Worm (Caenorhabditis elegans) whole organism, L4 larva: ENCODE results near the gene srab-23.

ENCODE experiments used
- F49E8.2 ChIP-seq: sonication (generic microtip); optimal IDR thresholded peaks from 2 replicates; lab custom pipeline; 2016; ENCODE audit warnings: missing compliant biosample characterization, mild to moderate bottlenecking, missing genetic modification characterization, borderline replicate concordance
- R02D3.7 ChIP-seq: fragments of 150-350 bp; sonication (generic microtip); optimal IDR thresholded peaks from 3 replicates; lab custom pipeline; 2014; ENCODE audit warnings: missing biosample characterization, missing genetic modification characterization
- T20F7.1 ChIP-seq: fragments of 200-800 bp; sonication (Bioruptor generic); optimal IDR thresholded peaks from 2 replicates; lab custom pipeline; 2018; ENCODE audit warnings: mild to moderate bottlenecking, missing genetic modification characterization, missing compliant biosample characterization
- aha-1 ChIP-seq: fragments of 150-350 bp; peaks from one replicate; lab custom pipeline; 2014; ENCODE audit warnings: missing biosample characterization, missing genetic modification characterization
- ama-1 ChIP-seq: fragments of 150-350 bp; optimal IDR thresholded peaks from 2 replicates; lab custom pipeline; 2014; ENCODE audit warnings: inconsistent platforms, mixed read lengths
- ctbp-1 ChIP-seq: fragments of 200-800 bp; sonication (Bioruptor generic); IDR thresholded peaks from 2 replicates; pipeline ENCODE4 v1.3.6; 2022; ENCODE audit warnings: missing genetic modification reagents, missing genetic modification characterization, missing compliant biosample characterization
- daf-16 ChIP-seq, 3 experiments: sonication (generic microtip); optimal IDR thresholded peaks; 2 replicates each; lab custom pipeline; 2016 to 2017; ENCODE audit warnings: missing genetic modification characterization in 3 of 3, missing genetic modification reagents in 3 of 3, mild to moderate bottlenecking in 2 of 3, missing compliant biosample characterization in 2 of 3, missing biosample characterization in 1 of 3, moderate library complexity in 1 of 3
- dmd-6 ChIP-seq: fragments of 200-800 bp; sonication (Bioruptor generic); IDR thresholded peaks from 2 replicates; pipeline ENCODE4 v1.3.6; 2022; ENCODE audit warnings: missing genetic modification reagents, missing genetic modification characterization, missing compliant biosample characterization
- dmd-8 ChIP-seq: fragments of 200-800 bp; sonication (Bioruptor generic); IDR thresholded peaks from 2 replicates; pipeline ENCODE4 v1.3.6; 2022; ENCODE audit warnings: missing genetic modification characterization, missing compliant biosample characterization
- dve-1 ChIP-seq: sonication (generic microtip); optimal IDR thresholded peaks from 2 replicates; lab custom pipeline; 2017; ENCODE audit warnings: antibody characterized with exemption, mild to moderate bottlenecking, missing genetic modification characterization, missing compliant biosample characterization; ENCODE audit not compliant: insufficient read depth
- egl-27 ChIP-seq: sonication (generic microtip); optimal IDR thresholded peaks from 3 replicates; lab custom pipeline; 2017; ENCODE audit warnings: missing biosample characterization, missing genetic modification reagents, missing genetic modification characterization
- egl-43 ChIP-seq: fragments of 200-800 bp; sonication (Bioruptor generic); IDR thresholded peaks from 2 replicates; pipeline ENCODE4 v1.3.6; 2022; ENCODE audit warnings: missing genetic modification reagents, missing genetic modification characterization, missing compliant biosample characterization
- gei-8 ChIP-seq: fragments of 200-800 bp; sonication (Bioruptor generic); optimal IDR thresholded peaks from 2 replicates; lab custom pipeline; 2018; ENCODE audit warnings: mild to moderate bottlenecking, missing genetic modification characterization, missing compliant biosample characterization
- hif-1 ChIP-seq, 2 experiments: sonication (generic microtip); optimal IDR thresholded peaks; 2 replicates each; lab custom pipeline; 2016 to 2017; ENCODE audit warnings: missing compliant biosample characterization in 2 of 2, missing genetic modification characterization in 2 of 2, missing genetic modification reagents in 2 of 2, missing genotype in 2 of 2, mild to moderate bottlenecking in 1 of 2
- hlh-11 ChIP-seq: fragments of 200-800 bp; sonication (Bioruptor generic); optimal IDR thresholded peaks from 2 replicates; lab custom pipeline; 2018; ENCODE audit warnings: mild to moderate bottlenecking, missing genetic modification characterization, missing compliant biosample characterization
- hlh-30 ChIP-seq: sonication (generic microtip); optimal IDR thresholded peaks from 2 replicates; lab custom pipeline; 2017; ENCODE audit warnings: antibody characterized with exemption, mild to moderate bottlenecking, missing genetic modification characterization, missing compliant biosample characterization; ENCODE audit not compliant: insufficient read depth
- lin-1 ChIP-seq: fragments of 200-800 bp; sonication (Bioruptor generic); IDR thresholded peaks from 2 replicates; pipeline ENCODE4 v1.3.6; 2022; ENCODE audit warnings: missing genetic modification reagents, missing genetic modification characterization, missing compliant biosample characterization
- lin-15B ChIP-seq: fragments of 150-350 bp; sonication (generic microtip); optimal IDR thresholded peaks from 3 replicates; lab custom pipeline; 2014; ENCODE audit warnings: missing biosample characterization, missing genetic modification characterization
- lir-3 ChIP-seq: sonication (generic microtip); optimal IDR thresholded peaks from 2 replicates; lab custom pipeline; 2016; ENCODE audit warnings: mild to moderate bottlenecking, missing genetic modification characterization, missing compliant biosample characterization
- madf-9 ChIP-seq: fragments of 200-800 bp; sonication (Bioruptor generic); conservative IDR thresholded peaks from 2 replicates; pipeline ENCODE4 v1.3.6; 2022; ENCODE audit warnings: missing genetic modification reagents, missing genetic modification characterization, missing compliant biosample characterization
- mdt-29 ChIP-seq: fragments of 200-800 bp; sonication (Bioruptor generic); IDR thresholded peaks from 2 replicates; pipeline ENCODE4 v1.3.6; 2022; ENCODE audit warnings: missing genetic modification reagents, missing genetic modification characterization, missing compliant biosample characterization
- nhr-10 ChIP-seq: fragments of 150-350 bp; optimal IDR thresholded peaks from 2 replicates; lab custom pipeline; 2014; ENCODE audit warnings: missing biosample characterization, missing genetic modification characterization
- nhr-25 ChIP-seq: sonication (generic microtip); optimal IDR thresholded peaks from 2 replicates; lab custom pipeline; 2017; ENCODE audit warnings: missing genetic modification characterization, mild to moderate bottlenecking, missing compliant biosample characterization, antibody characterized with exemption, moderate library complexity, borderline replicate concordance; ENCODE audit not compliant: insufficient read depth
- nhr-28 ChIP-seq: fragments of 150-350 bp; optimal IDR thresholded peaks from 2 replicates; lab custom pipeline; 2014; ENCODE audit warnings: missing biosample characterization, missing genetic modification characterization
- nhr-41 ChIP-seq: fragments of 200-800 bp; sonication (Bioruptor generic); IDR thresholded peaks from 2 replicates; pipeline ENCODE4 v1.3.6; 2022; ENCODE audit warnings: missing genetic modification reagents, missing genetic modification characterization, missing compliant biosample characterization
- nhr-77 ChIP-seq: fragments of 150-350 bp; optimal IDR thresholded peaks from 2 replicates; lab custom pipeline; 2014; ENCODE audit warnings: missing biosample characterization, missing genetic modification characterization
- php-3 ChIP-seq: fragments of 200-800 bp; sonication (Bioruptor generic); IDR thresholded peaks from 2 replicates; pipeline ENCODE4 v1.3.6; 2022; ENCODE audit warnings: missing genetic modification reagents, missing genetic modification characterization, missing compliant biosample characterization
- pqm-1 ChIP-seq: sonication (generic microtip); optimal IDR thresholded peaks from 2 replicates; lab custom pipeline; 2017; ENCODE audit warnings: missing biosample characterization, missing genetic modification characterization
- rbr-2 ChIP-seq: sonication (generic microtip); optimal IDR thresholded peaks from 2 replicates; lab custom pipeline; 2016; ENCODE audit warnings: missing genotype, missing genetic modification characterization, missing compliant biosample characterization
- saeg-2 ChIP-seq: fragments of 200-800 bp; sonication (Bioruptor generic); IDR thresholded peaks from 2 replicates; pipeline ENCODE4 v1.3.6; 2022; ENCODE audit warnings: missing genetic modification reagents, missing genetic modification characterization, missing compliant biosample characterization
- sdz-12 ChIP-seq: fragments of 200-800 bp; sonication (Bioruptor generic); optimal IDR thresholded peaks from 2 replicates; lab custom pipeline; 2018; ENCODE audit warnings: mild to moderate bottlenecking, missing genetic modification characterization, missing compliant biosample characterization
- set-16 ChIP-seq: fragments of 200-800 bp; sonication (Bioruptor generic); IDR thresholded peaks from 2 replicates; pipeline ENCODE4 v1.3.6; 2022; ENCODE audit warnings: missing genetic modification reagents, missing genetic modification characterization, missing compliant biosample characterization
- spr-1 ChIP-seq: sonication (generic microtip); optimal IDR thresholded peaks from 2 replicates; lab custom pipeline; 2016; ENCODE audit warnings: mild to moderate bottlenecking, missing genetic modification characterization, missing compliant biosample characterization
- tag-97 ChIP-seq: fragments of 200-800 bp; sonication (Bioruptor generic); IDR thresholded peaks from 2 replicates; pipeline ENCODE4 v1.3.6; 2022; ENCODE audit warnings: missing genetic modification characterization, missing compliant biosample characterization
- unc-62 ChIP-seq, 3 experiments: fragments of 150-350 bp in 1 of 3; sonication (generic microtip); optimal IDR thresholded peaks in 2 of 3; peaks in 1 of 3; 1 replicate in 1 of 3; 2 replicates in 2 of 3; lab custom pipeline; 2014 to 2017; ENCODE audit warnings: missing biosample characterization in 3 of 3, missing genetic modification characterization in 3 of 3, missing genetic modification reagents in 3 of 3, missing genotype in 1 of 3
- zfp-3 ChIP-seq: fragments of 200-800 bp; sonication (Bioruptor generic); conservative IDR thresholded peaks from 2 replicates; pipeline ENCODE4 v1.3.6; 2022; ENCODE audit warnings: missing genetic modification reagents, missing genetic modification characterization, missing compliant biosample characterization
- zip-2 ChIP-seq: fragments of 150-350 bp; optimal IDR thresholded peaks from 2 replicates; lab custom pipeline; 2014; ENCODE audit warnings: missing biosample characterization, missing genetic modification characterization
- ztf-7 ChIP-seq: fragments of 150-350 bp; optimal IDR thresholded peaks from 2 replicates; lab custom pipeline; 2014; ENCODE audit warnings: missing biosample characterization, missing genetic modification characterization

srab-23 gene

DNA sequence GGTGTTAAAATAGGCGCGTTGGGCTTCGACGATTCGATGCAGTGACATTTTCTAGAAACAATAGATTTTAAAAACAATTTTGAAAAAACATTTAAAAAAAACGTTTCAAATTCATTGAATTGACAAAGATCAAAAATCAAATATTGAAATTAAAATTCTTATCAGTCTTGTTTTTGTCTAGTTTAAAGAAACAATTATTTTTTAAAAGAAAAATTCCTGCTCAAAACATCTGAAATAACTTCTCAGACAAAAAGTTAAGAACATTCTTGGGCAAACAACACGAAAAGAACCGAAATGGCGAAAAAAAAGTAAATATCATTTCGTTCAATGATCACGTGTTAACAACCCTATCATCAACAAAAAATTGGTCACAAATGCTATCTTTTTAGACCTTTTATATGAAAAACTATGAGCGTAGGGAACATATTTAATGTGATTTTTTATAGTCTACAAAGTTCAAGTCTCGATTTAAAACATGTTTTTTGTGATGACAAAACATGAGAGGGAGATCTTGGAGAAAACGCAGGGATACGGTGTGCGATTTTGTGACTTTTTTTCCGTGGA is 35.8 kb downstream of the srab-23 start, which contains the start of gene alh-5:
Gene alh-5 (minus strand): TSS at position 51 of the 564 bp plus-strand sequence.
- TF ChIP-seq gei-8 (GFP tag; lab: Kevin White, UChicago) = no peak
- TF ChIP-seq dve-1 (tag; lab: Kevin White, UChicago) = peak; percentile 58
- TF ChIP-seq egl-27 (tag; lab: Kevin White, UChicago) = no peak
- TF ChIP-seq pqm-1 (tag; lab: Kevin White, UChicago) = peak; percentile 5
- no peak for TF ChIP-seq zfp-3
- TF ChIP-seq aha-1 (tag; lab: Kevin White, UChicago) = peak; percentile 40
- no peak for TF ChIP-seq saeg-2 (GFP tag; lab: Robert Waterston, UW)
- TF ChIP-seq dmd-6 = peak; percentile 35; the same call in 1 of the 2 replicates
- no peak for TF ChIP-seq unc-62 (GFP tag; optimal IDR thresholded peaks at IDR 0.05 in 1 of 2; lab: Kevin White, UChicago)
- TF ChIP-seq unc-62 (tag; optimal IDR thresholded peaks at IDR 0.05; lab: Kevin White, UChicago) = no peak
- TF ChIP-seq hlh-11 (tag; lab: Kevin White, UChicago) = peak; percentile 31
- TF ChIP-seq nhr-28 (tag; lab: Kevin White, UChicago) = peak; percentile 99
- no peak for TF ChIP-seq nhr-10 (tag; lab: Kevin White, UChicago)
- TF ChIP-seq nhr-77 = peak; percentile 55
- no peak for TF ChIP-seq daf-16 (GFP tag; optimal IDR thresholded peaks at IDR 0.05; lab: Kevin White, UChicago)
- TF ChIP-seq daf-16 (tag; optimal IDR thresholded peaks at IDR 0.05; lab: Kevin White, UChicago) = peak; percentile 86
- TF ChIP-seq hlh-30 (tag; lab: Kevin White, UChicago) = peak; percentile 68

DNA sequence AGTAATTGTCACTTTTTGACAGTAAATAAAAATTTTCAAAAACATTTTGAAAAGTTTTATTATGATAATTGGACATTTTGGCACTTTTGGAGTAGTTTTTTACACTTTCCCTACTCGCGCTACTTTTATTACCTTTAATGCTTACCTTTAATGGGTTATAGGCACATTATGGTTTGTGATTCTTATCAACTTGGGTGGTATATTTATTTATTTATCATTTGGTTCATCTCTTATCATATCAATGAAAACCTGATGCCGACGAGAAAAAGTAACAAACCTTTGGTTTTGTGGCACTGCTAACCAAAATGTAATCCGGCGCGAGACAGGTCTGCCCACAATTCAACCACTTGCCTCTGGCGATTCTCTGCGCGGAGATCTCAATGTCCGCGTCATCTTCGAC is 37.1 kb downstream of the srab-23 start:
- peak; percentile 22 for TF ChIP-seq nhr-28 (tag; lab: Kevin White, UChicago)
- no peak for TF ChIP-seq R02D3.7 (tag; lab: Kevin White, UChicago)
- peak; percentile 74 for TF ChIP-seq php-3
- no peak for TF ChIP-seq daf-16 (GFP tag; optimal IDR thresholded peaks at IDR 0.05; lab: Kevin White, UChicago)
- peak; percentile 63 for TF ChIP-seq daf-16 (tag; optimal IDR thresholded peaks at IDR 0.05; lab: Kevin White, UChicago)
- TF ChIP-seq, all 104 proteins: peak for 3

DNA sequence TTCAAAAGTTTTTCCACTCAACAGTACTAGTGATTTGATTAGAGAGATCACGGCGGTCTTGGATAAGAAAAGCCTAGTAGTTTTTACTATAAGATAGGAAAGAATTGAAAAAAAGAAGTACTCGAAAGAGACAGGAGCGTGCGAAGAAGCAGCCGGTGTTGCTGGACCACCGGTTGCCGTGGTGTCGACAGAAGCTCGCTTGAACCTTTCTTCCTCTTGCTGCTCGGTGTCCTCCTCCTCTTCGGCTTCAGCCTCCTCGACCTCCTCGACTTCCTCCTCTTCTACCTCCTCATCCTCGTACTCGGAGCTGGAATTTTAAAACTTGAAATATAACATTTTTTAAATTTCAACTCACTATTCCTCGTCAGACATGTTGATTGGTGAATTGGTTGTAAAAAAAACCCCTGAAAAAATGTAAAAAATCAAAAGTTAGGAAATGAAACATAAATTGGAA is 42.9 kb downstream of the srab-23 start, which contains the start of gene tnt-4:
Gene tnt-4 (minus strand): TSS at position 404 of the 454 bp plus-strand sequence.
- TF ChIP-seq set-16 (GFP tag; lab: Robert Waterston, UW) (peak; percentile 76), T20F7.1 (GFP tag; lab: Kevin White, UChicago) (no peak)
- TF ChIP-seq, all 104 proteins: peak for 1

DNA sequence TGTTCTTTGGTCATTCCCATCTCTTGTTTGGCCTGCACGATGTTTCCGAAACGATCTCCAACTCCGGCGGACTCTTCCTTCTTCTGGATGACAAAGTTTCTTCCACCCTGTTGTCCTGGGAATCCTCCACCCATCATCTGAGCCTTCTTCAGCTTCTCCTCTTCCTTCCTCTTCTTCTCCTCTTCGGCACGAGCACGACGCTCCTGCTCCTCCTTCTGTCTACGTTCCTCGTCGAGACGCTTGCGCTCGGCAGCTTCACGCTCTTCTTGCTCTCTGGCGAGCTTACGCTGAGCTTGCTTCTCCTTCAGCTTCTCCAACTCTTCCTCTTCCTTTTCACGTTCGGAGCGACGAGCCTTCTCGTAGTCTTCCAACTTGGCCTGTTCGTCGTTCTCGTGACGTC is 44.1 kb downstream of the srab-23 start:
- TF ChIP-seq lin-1 (GFP tag; lab: Robert Waterston, UW) = no peak
- TF ChIP-seq egl-43 (GFP tag; lab: Robert Waterston, UW) = 0 out of 2 replicates have a peak, but pooled peaks have one; percentile 40
- peak; percentile 90 for TF ChIP-seq set-16 (GFP tag; lab: Robert Waterston, UW)

DNA sequence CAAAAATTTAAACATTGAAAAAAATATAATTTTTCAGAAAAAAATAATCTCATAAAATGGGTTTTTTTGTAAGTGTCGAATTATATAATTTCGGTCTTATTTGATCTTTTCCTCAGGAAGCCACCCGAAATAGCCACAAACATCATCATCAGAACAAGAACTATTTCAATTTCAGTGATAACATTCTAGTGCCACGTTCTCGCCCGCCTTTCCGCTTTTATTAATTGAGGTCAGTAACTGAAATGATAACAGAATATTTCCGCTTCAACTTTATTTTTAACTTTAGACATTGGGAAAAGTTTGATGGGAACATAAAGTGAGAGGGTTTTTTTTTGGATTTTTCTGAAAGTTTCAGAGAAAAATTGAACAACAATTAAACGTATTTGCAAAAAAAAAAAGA is 46.2 kb downstream of the srab-23 start:
- TF ChIP-seq mdt-29 (no peak), ztf-7 (tag; lab: Kevin White, UChicago) (no peak), ctbp-1 (GFP tag; lab: Robert Waterston, UW) (no peak), php-3 (no peak), hlh-30 (tag; lab: Kevin White, UChicago) (no peak), F49E8.2 (tag; lab: Kevin White, UChicago) (no peak), hlh-11 (tag; lab: Kevin White, UChicago) (peak; percentile 8), tag-97 (no peak), nhr-25 (no peak), dmd-6 (peak; percentile 36; the same call in 1 of the 2 replicates), hif-1 (tag; optimal IDR thresholded peaks at IDR 0.05; lab: Kevin White, UChicago) (no peak), lin-15B (tag; lab: Kevin White, UChicago) (no peak), gei-8 (GFP tag; lab: Kevin White, UChicago) (no peak), daf-16 (GFP tag; optimal IDR thresholded peaks at IDR 0.05; lab: Kevin White, UChicago) (no peak), daf-16 (tag; optimal IDR thresholded peaks at IDR 0.05; lab: Kevin White, UChicago) (peak; percentile 31), unc-62 (GFP tag; optimal IDR thresholded peaks at IDR 0.05 in 1 of 2; lab: Kevin White, UChicago) (peak in 1 of 2 experiments; percentile 30), unc-62 (tag; optimal IDR thresholded peaks at IDR 0.05; lab: Kevin White, UChicago) (no peak), ama-1 (no peak), madf-9 (GFP tag; lab: Robert Waterston, UW) (no peak), rbr-2 (tag; lab: Kevin White, UChicago) (no peak), pqm-1 (tag; lab: Kevin White, UChicago) (peak; percentile 83), lir-3 (tag; lab: Kevin White, UChicago) (no peak), zip-2 (tag; lab: Kevin White, UChicago) (no peak), nhr-41 (GFP tag; lab: Robert Waterston, UW) (no peak), sdz-12 (GFP tag; lab: Kevin White, UChicago) (no peak), dmd-8 (GFP tag; lab: Robert Waterston, UW) (no peak), spr-1 (tag; lab: Kevin White, UChicago) (no peak), nhr-28 (tag; lab: Kevin White, UChicago) (peak; percentile 32)
